Worm (Caenorhabditis elegans) whole organism, L3 larva: ENCODE data around the gene R03H10.5.

Experiments
- daf-12 ChIP-seq: fragments of 150-350 bp; optimal IDR thresholded peaks from 2 replicates; lab custom pipeline; 2014; ENCODE audit warnings: missing biosample characterization, missing genetic modification reagents, missing genetic modification characterization
- fos-1 ChIP-seq: fragments of 150-350 bp; optimal IDR thresholded peaks from 2 replicates; lab custom pipeline; 2014; ENCODE audit warnings: missing biosample characterization, missing genetic modification characterization
- nhr-237 ChIP-seq: fragments of 150-350 bp; optimal IDR thresholded peaks from 2 replicates; lab custom pipeline; 2014; ENCODE audit warnings: missing biosample characterization, missing genetic modification characterization
- pha-4 ChIP-seq: fragments of 150-350 bp; optimal IDR thresholded peaks from 2 replicates; lab custom pipeline; 2014; ENCODE audit warnings: missing biosample characterization, missing genetic modification reagents, missing genetic modification characterization
- zag-1 ChIP-seq: fragments of 150-350 bp; optimal IDR thresholded peaks from 2 replicates; lab custom pipeline; 2014; ENCODE audit warnings: missing biosample characterization, missing genetic modification characterization
- ztf-4 ChIP-seq: fragments of 150-350 bp; optimal IDR thresholded peaks from 2 replicates; lab custom pipeline; 2014; ENCODE audit warnings: missing biosample characterization, missing genetic modification characterization

ce11 chrII:4146039-4146438 lies 24.4 kb downstream of the R03H10.5 start, which contains the start of gene F56D3.1:
- TF ChIP-seq zag-1 = no peak
- no peak for TF ChIP-seq fos-1 (tag; lab: Kevin White, UChicago)
- TF ChIP-seq nhr-237 = no peak
- TF ChIP-seq ztf-4 (tag; lab: Kevin White, UChicago) = no peak
- no peak for TF ChIP-seq daf-12 (tag; lab: Kevin White, UChicago)
- no peak for TF ChIP-seq pha-4
